Fruit fly (Drosophila melanogaster) whole organism, embryonic: ENCODE data around the gene Sodh1.

Experiments
- Awh ChIP-seq: fragments of 200-800 bp; sonication (Bioruptor generic); IDR thresholded peaks from 2 replicates; pipeline ENCODE4, ENCODE4 v1.3.6; 2022; ENCODE audit warnings: missing biosample characterization, missing genetic modification characterization
- B-H2 ChIP-seq: fragments of 200-800 bp; sonication (Bioruptor generic); optimal IDR thresholded peaks from 2 replicates; lab custom pipeline; 2018; ENCODE audit warnings: missing biosample characterization, mild to moderate bottlenecking, missing genetic modification characterization
- CG10209 ChIP-seq: fragments of 200-800 bp; sonication (Bioruptor generic); optimal IDR thresholded peaks from 3 replicates; lab custom pipeline; 2017; ENCODE audit warnings: missing biosample characterization, mild to moderate bottlenecking, missing genetic modification characterization, missing genetic modification reagents
- CG10654 ChIP-seq: fragments of 200-800 bp; sonication (Bioruptor generic); optimal IDR thresholded peaks from 2 replicates; lab custom pipeline; 2016; ENCODE audit warnings: missing biosample characterization, missing genetic modification characterization
- CG11247 ChIP-seq: fragments of 200-800 bp; sonication (Bioruptor generic); IDR thresholded peaks from 2 replicates; pipeline ENCODE4 v1.3.6; 2022; ENCODE audit warnings: missing biosample characterization, missing genetic modification characterization
- CG11398 ChIP-seq: fragments of 200-800 bp; sonication (Bioruptor generic); optimal IDR thresholded peaks from 2 replicates; lab custom pipeline; 2016; ENCODE audit warnings: missing biosample characterization, missing genetic modification characterization
- CG12219 ChIP-seq: fragments of 200-800 bp; sonication (Bioruptor generic); optimal IDR thresholded peaks from 3 replicates; lab custom pipeline; 2018; ENCODE audit warnings: missing biosample characterization, mild to moderate bottlenecking, missing genetic modification characterization
- CG12659 ChIP-seq: fragments of 200-800 bp; sonication (Bioruptor generic); optimal IDR thresholded peaks from 3 replicates; lab custom pipeline; 2017; ENCODE audit warnings: mild to moderate bottlenecking, missing biosample characterization, missing genetic modification reagents, missing genetic modification characterization
- CG13123 ChIP-seq: fragments of 200-800 bp; sonication (Bioruptor generic); optimal IDR thresholded peaks from 2 replicates; lab custom pipeline; 2016; ENCODE audit warnings: missing biosample characterization, missing genetic modification characterization
- CG14050 ChIP-seq: fragments of 200-800 bp; sonication (Bioruptor generic); IDR thresholded peaks from 3 replicates; pipeline ENCODE4 v1.3.6; 2022; ENCODE audit warnings: missing biosample characterization, missing genetic modification characterization
- CG14965 ChIP-seq: fragments of 200-800 bp; sonication (Bioruptor generic); optimal IDR thresholded peaks from 2 replicates; lab custom pipeline; 2016; ENCODE audit warnings: missing biosample characterization, missing genetic modification characterization, borderline replicate concordance
- CG15073 ChIP-seq: fragments of 200-800 bp; sonication (Bioruptor generic); optimal IDR thresholded peaks from 2 replicates; lab custom pipeline; 2016; ENCODE audit warnings: missing biosample characterization, missing genetic modification characterization
- CG15269 ChIP-seq: fragments of 200-800 bp; sonication (Bioruptor generic); optimal IDR thresholded peaks from 2 replicates; lab custom pipeline; 2018; ENCODE audit warnings: missing biosample characterization, mild to moderate bottlenecking, missing genetic modification characterization, moderate library complexity
- CG15601 ChIP-seq: fragments of 200-800 bp; sonication (Bioruptor generic); optimal IDR thresholded peaks from 3 replicates; lab custom pipeline; 2019; ENCODE audit warnings: missing biosample characterization, mild to moderate bottlenecking, missing genetic modification characterization, moderate library complexity
- CG16863 ChIP-seq: fragments of 200-800 bp; sonication (Bioruptor generic); optimal IDR thresholded peaks from 3 replicates; lab custom pipeline; 2016; ENCODE audit warnings: missing biosample characterization, missing genetic modification characterization
- CG17568 ChIP-seq: fragments of 200-800 bp; sonication (Bioruptor generic); optimal IDR thresholded peaks from 2 replicates; lab custom pipeline; 2018; ENCODE audit warnings: missing biosample characterization, mild to moderate bottlenecking, missing genetic modification characterization, moderate library complexity
- CG18262 ChIP-seq: fragments of 200-800 bp; optimal IDR thresholded peaks from 3 replicates; lab custom pipeline; 2019; ENCODE audit warnings: missing biosample characterization, mild to moderate bottlenecking, missing genetic modification characterization, moderate library complexity
- CG2889 ChIP-seq: fragments of 200-800 bp; sonication (Bioruptor generic); IDR thresholded peaks from 3 replicates; pipeline ENCODE4 v1.3.6; 2022; ENCODE audit warnings: missing biosample characterization, missing genetic modification characterization
- CG34376 ChIP-seq: fragments of 200-800 bp; sonication (Bioruptor generic); optimal IDR thresholded peaks from 2 replicates; lab custom pipeline; 2018; ENCODE audit warnings: missing biosample characterization, mild to moderate bottlenecking, missing genetic modification characterization
- CG5180 ChIP-seq: fragments of 200-800 bp; sonication (Bioruptor generic); optimal IDR thresholded peaks from 3 replicates; lab custom pipeline; 2017; ENCODE audit warnings: missing biosample characterization, missing genetic modification characterization, mild to moderate bottlenecking, moderate library complexity, missing genetic modification reagents
- CG7987 ChIP-seq: fragments of 200-800 bp; sonication (Bioruptor generic); optimal IDR thresholded peaks from 2 replicates; lab custom pipeline; 2018; ENCODE audit warnings: missing biosample characterization, mild to moderate bottlenecking, missing genetic modification characterization, moderate library complexity
- CG9215 ChIP-seq: fragments of 200-800 bp; sonication (Bioruptor generic); IDR thresholded peaks from 2 replicates; pipeline ENCODE4 v1.3.6; 2022; ENCODE audit warnings: missing biosample characterization, missing genetic modification characterization
- CG9797 ChIP-seq: fragments of 200-800 bp; sonication (Bioruptor generic); optimal IDR thresholded peaks from 3 replicates; lab custom pipeline; 2018; ENCODE audit warnings: missing biosample characterization, mild to moderate bottlenecking, missing genetic modification characterization
- Deaf1 ChIP-seq: fragments of 200-800 bp; optimal IDR thresholded peaks from 3 replicates; lab custom pipeline; 2019; ENCODE audit warnings: missing biosample characterization, mild to moderate bottlenecking, missing genetic modification characterization, moderate library complexity
- Gug ChIP-seq: fragments of 200-800 bp; sonication (Bioruptor generic); IDR thresholded peaks from 4 replicates; pipeline ENCODE4 v1.3.6; 2022; ENCODE audit warnings: missing biosample characterization, missing genetic modification characterization
- H15 ChIP-seq: fragments of 200-800 bp; sonication (Bioruptor generic); IDR thresholded peaks from 3 replicates; pipeline ENCODE4 v1.3.6; 2022; ENCODE audit warnings: missing biosample characterization, missing genetic modification characterization
- HLH3B ChIP-seq: fragments of 200-800 bp; sonication (Bioruptor generic); IDR thresholded peaks from 2 replicates; pipeline ENCODE4 v1.3.6; 2022; ENCODE audit warnings: missing biosample characterization, missing genetic modification characterization
- HLH4C ChIP-seq: fragments of 200-800 bp; sonication (Bioruptor generic); IDR thresholded peaks from 3 replicates; pipeline ENCODE4 v1.3.6; 2022; ENCODE audit warnings: missing biosample characterization, missing genetic modification characterization; ENCODE audit not compliant: partially characterized antibody
- Hr78 ChIP-seq, 2 experiments: fragments of 200-800 bp in 1 of 2; fragments of >200 bp in 1 of 2; sonication (Bioruptor generic) in 1 of 2; optimal IDR thresholded peaks; 2 replicates each; lab custom pipeline; 2017 to 2019; ENCODE audit warnings: missing biosample characterization in 2 of 2, missing genetic modification characterization in 2 of 2, mild to moderate bottlenecking in 1 of 2, moderate library complexity in 1 of 2
- MBD-R2 ChIP-seq: fragments of 200-800 bp; sonication (Bioruptor generic); IDR thresholded peaks from 2 replicates; pipeline ENCODE4 v1.3.6; 2022; ENCODE audit warnings: missing biosample characterization, missing genetic modification characterization
- NC2α ChIP-seq: fragments of 200-800 bp; sonication (Bioruptor generic); optimal IDR thresholded peaks from 2 replicates; lab custom pipeline; 2016; ENCODE audit warnings: missing biosample characterization, missing genetic modification characterization
- Opbp ChIP-seq: fragments of 200-800 bp; sonication (Bioruptor generic); IDR thresholded peaks from 3 replicates; pipeline ENCODE4 v1.3.6; 2022; ENCODE audit warnings: missing biosample characterization, missing genetic modification characterization; ENCODE audit not compliant: partially characterized antibody
- Poxn ChIP-seq: fragments of 200-800 bp; sonication (Bioruptor generic); IDR thresholded peaks from 2 replicates; pipeline ENCODE4 v1.3.6; 2022; ENCODE audit warnings: missing biosample characterization, missing genetic modification characterization
- Sry-β ChIP-seq: fragments of 200-800 bp; sonication (Bioruptor generic); optimal IDR thresholded peaks from 2 replicates; lab custom pipeline; 2018; ENCODE audit warnings: missing biosample characterization, mild to moderate bottlenecking, missing genetic modification characterization, moderate library complexity
- Stat92E ChIP-seq, 3 experiments: fragments of >200 bp in 2 of 3; fragments of 200-800 bp in 1 of 3; sonication (Bioruptor generic) in 1 of 3; optimal IDR thresholded peaks; 2 replicates each; lab custom pipeline; 2017 to 2019; ENCODE audit warnings: missing biosample characterization in 3 of 3, missing genetic modification characterization in 3 of 3, mild to moderate bottlenecking in 1 of 3, moderate library complexity in 1 of 3
- btn ChIP-seq: fragments of 200-800 bp; sonication (Bioruptor generic); optimal IDR thresholded peaks from 2 replicates; lab custom pipeline; 2016; ENCODE audit warnings: missing biosample characterization, missing genetic modification characterization
- cad ChIP-seq: fragments of >200 bp; optimal IDR thresholded peaks from 2 replicates; lab custom pipeline; 2017; ENCODE audit warnings: missing biosample characterization, missing genetic modification characterization
- dimm ChIP-seq: fragments of 200-800 bp; sonication (Bioruptor generic); IDR thresholded peaks from 2 replicates; pipeline ENCODE4 v1.3.6; 2022; ENCODE audit warnings: missing biosample characterization, missing genetic modification characterization
- dpn ChIP-seq, 2 experiments: fragments of 200-800 bp; sonication (Bioruptor generic); optimal IDR thresholded peaks; 3 replicates each; lab custom pipeline; 2016; ENCODE audit warnings: missing biosample characterization in 2 of 2, missing genetic modification characterization in 2 of 2
- ems ChIP-seq: fragments of 200-800 bp; sonication (Bioruptor generic); optimal IDR thresholded peaks from 3 replicates; lab custom pipeline; 2016; ENCODE audit warnings: missing biosample characterization, missing genetic modification characterization
- ind ChIP-seq: fragments of 200-800 bp; sonication (Bioruptor generic); optimal IDR thresholded peaks from 3 replicates; lab custom pipeline; 2016; ENCODE audit warnings: missing biosample characterization, missing genetic modification characterization
- kay ChIP-seq: fragments of 200-800 bp; sonication (Bioruptor generic); optimal IDR thresholded peaks from 2 replicates; lab custom pipeline; 2016; ENCODE audit warnings: missing biosample characterization, missing genetic modification characterization
- nerfin-1 ChIP-seq: fragments of 200-800 bp; sonication (Bioruptor generic); optimal IDR thresholded peaks from 3 replicates; lab custom pipeline; 2019; ENCODE audit warnings: missing biosample characterization, mild to moderate bottlenecking, missing genetic modification characterization, moderate library complexity
- phol ChIP-seq: fragments of 200-800 bp; sonication (Bioruptor generic); optimal IDR thresholded peaks from 3 replicates; lab custom pipeline; 2018; ENCODE audit warnings: missing biosample characterization, mild to moderate bottlenecking, missing genetic modification characterization, moderate library complexity
- ranshi ChIP-seq: fragments of 200-800 bp; sonication (Bioruptor generic); IDR thresholded peaks from 2 replicates; pipeline ENCODE4 v1.3.6; 2022; ENCODE audit warnings: missing biosample characterization, missing genetic modification characterization
- scrt ChIP-seq: fragments of 200-800 bp; sonication (Bioruptor generic); optimal IDR thresholded peaks from 2 replicates; lab custom pipeline; 2018; ENCODE audit warnings: missing biosample characterization, mild to moderate bottlenecking, missing genetic modification characterization, moderate library complexity
- seq ChIP-seq: fragments of 200-800 bp; sonication (Bioruptor generic); IDR thresholded peaks from 2 replicates; pipeline ENCODE4 v1.3.6; 2022; ENCODE audit warnings: missing biosample characterization, missing genetic modification characterization
- tna ChIP-seq: fragments of 200-800 bp; sonication (Bioruptor generic); IDR thresholded peaks from 2 replicates; pipeline ENCODE4 v1.3.6; 2022; ENCODE audit warnings: missing biosample characterization, missing genetic modification characterization; ENCODE audit not compliant: partially characterized antibody
- toy ChIP-seq: fragments of 200-800 bp; sonication (Bioruptor generic); IDR thresholded peaks from 2 replicates; pipeline ENCODE4 v1.3.6; 2022; ENCODE audit warnings: missing biosample characterization, missing genetic modification characterization
- usp ChIP-seq: fragments of >200 bp; optimal IDR thresholded peaks from 2 replicates; lab custom pipeline; 2017; ENCODE audit warnings: missing biosample characterization, missing genetic modification characterization
- wor ChIP-seq: fragments of 200-800 bp; sonication (Bioruptor generic); IDR thresholded peaks from 2 replicates; pipeline ENCODE4 v1.3.6; 2022; ENCODE audit warnings: missing biosample characterization, missing genetic modification characterization
- yki ChIP-seq: fragments of >200 bp; optimal IDR thresholded peaks from 3 replicates; lab custom pipeline; 2018

Sodh1 gene

DNA sequence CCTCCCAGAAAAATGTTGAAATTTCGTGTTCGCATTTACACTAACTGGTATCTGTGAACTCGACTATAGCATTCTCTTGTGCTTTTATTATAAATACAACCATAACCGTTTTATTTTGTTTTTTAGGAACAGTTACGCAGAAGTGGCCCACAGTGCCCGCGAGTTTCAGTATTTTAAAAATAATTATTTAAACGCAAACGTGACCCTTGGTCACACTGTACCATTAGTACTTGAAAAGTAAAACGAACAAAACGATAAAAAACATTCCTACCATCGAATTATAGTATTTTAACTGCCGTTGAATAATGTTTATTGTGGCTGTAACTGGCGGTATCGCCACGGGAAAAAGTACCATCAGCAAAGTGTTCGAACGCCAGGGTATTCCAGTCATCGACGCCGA lies 29.8 kb downstream of the Sodh1 start, which contains the start of gene Dpck (continued):
- TF ChIP-seq CG10654 (GFP tag; lab: Kevin White, UChicago) (peak; percentile 0), Opbp (no peak), CG11247 (GFP tag; lab: Robert Waterston, UW) (no peak), NC2α (GFP tag; lab: Kevin White, UChicago) (no peak), Deaf1 (tag; lab: Kevin White, UChicago) (no peak), CG13123 (GFP tag; lab: Kevin White, UChicago) (no peak), B-H2 (GFP tag; lab: Kevin White, UChicago) (peak; percentile 22), CG16863 (no peak), Awh (GFP tag; lab: Robert Waterston, UW) (no peak), scrt (GFP tag; lab: Kevin White, UChicago) (peak; percentile 39), toy (GFP tag; lab: Robert Waterston, UW) (no peak), HLH3B (GFP tag; lab: Robert Waterston, UW) (no peak), kay (GFP tag; lab: Kevin White, UChicago) (no peak), btn (GFP tag; lab: Kevin White, UChicago) (no peak), HLH4C (GFP tag; lab: Robert Waterston, UW) (no peak), CG12659 (GFP tag; lab: Kevin White, UChicago) (peak; percentile 53), CG14050 (GFP tag; lab: Robert Waterston, UW) (no peak), nerfin-1 (tag; lab: Kevin White, UChicago) (peak; percentile 6), dimm (GFP tag; lab: Robert Waterston, UW) (no peak), dpn (GFP tag; optimal IDR thresholded peaks at IDR 0.05; lab: Kevin White, UChicago) (peak in 1 of 2 experiments; percentile 11), cad (GFP tag; lab: Kevin White, UChicago) (no peak), phol (tag; lab: Kevin White, UChicago) (peak; percentile 41), CG18262 (tag; lab: Kevin White, UChicago) (peak; percentile 28), CG15073 (GFP tag; lab: Kevin White, UChicago) (no peak), Sry-β (GFP tag; lab: Kevin White, UChicago) (no peak), wor (no peak), ind (GFP tag; lab: Kevin White, UChicago) (no peak), CG14965 (GFP tag; lab: Kevin White, UChicago) (no peak), Gug (GFP tag; lab: Robert Waterston, UW) (no peak), yki (lab: Kevin White, UChicago) (no peak), CG5180 (no peak), CG11398 (GFP tag; lab: Kevin White, UChicago) (peak; percentile 28), CG9215 (no peak), CG17568 (GFP tag; lab: Kevin White, UChicago) (peak; percentile 38), CG12219 (GFP tag; lab: Kevin White, UChicago) (no peak), usp (no peak), CG34376 (GFP tag; lab: Kevin White, UChicago) (peak; percentile 52), Poxn (GFP tag; lab: Robert Waterston, UW) (no peak), CG2889 (GFP tag; lab: Robert Waterston, UW) (no peak), tna (GFP tag; lab: Robert Waterston, UW) (no peak), CG15601 (no peak), CG10209 (GFP tag; lab: Kevin White, UChicago) (no peak), CG15269 (peak; percentile 36), ems (GFP tag; lab: Kevin White, UChicago) (peak; percentile 38), ranshi (GFP tag; lab: Robert Waterston, UW) (no peak; the same call in 1 of the 2 replicates), Stat92E (GFP tag; optimal IDR thresholded peaks at IDR 0.05; lab: Kevin White, UChicago) (no peak), seq (GFP tag; lab: Robert Waterston, UW) (no peak), Hr78 (GFP tag; optimal IDR thresholded peaks at IDR 0.05; lab: Kevin White, UChicago) (no peak), H15 (GFP tag; lab: Robert Waterston, UW) (no peak), CG9797 (GFP tag; lab: Kevin White, UChicago) (peak; percentile 76), CG7987 (GFP tag; lab: Kevin White, UChicago) (no peak), MBD-R2 (GFP tag; lab: Robert Waterston, UW) (peak; percentile 72)
